Worm (Caenorhabditis elegans) whole organism, mixed stage, embryonic: Measurements from ENCODE around the gene C17H12.11.

Source experiments
- M03D4.4 ChIP-seq: sonication (generic microtip); optimal IDR thresholded peaks from 2 replicates; lab custom pipeline; 2017; ENCODE audit warnings: mild to moderate bottlenecking, missing genetic modification characterization, missing compliant biosample characterization
- bed-3 ChIP-seq: fragments of 200-800 bp; sonication (Bioruptor generic); optimal IDR thresholded peaks from 3 replicates; lab custom pipeline; 2018; ENCODE audit warnings: mild to moderate bottlenecking, missing genetic modification characterization, moderate library complexity, missing compliant biosample characterization
- blmp-1 ChIP-seq: fragments of 150-350 bp; optimal IDR thresholded peaks from 2 replicates; lab custom pipeline; 2014; ENCODE audit warnings: missing biosample characterization, missing genetic modification characterization
- ceh-39 ChIP-seq: fragments of 150-350 bp; optimal IDR thresholded peaks from 2 replicates; lab custom pipeline; 2014; ENCODE audit warnings: missing biosample characterization, missing genetic modification characterization
- ceh-43 ChIP-seq: fragments of 200-800 bp; sonication (Bioruptor generic); optimal IDR thresholded peaks from 2 replicates; lab custom pipeline; 2018; ENCODE audit warnings: mild to moderate bottlenecking, missing genetic modification characterization, moderate library complexity, missing compliant biosample characterization
- ceh-83 ChIP-seq: fragments of 200-800 bp; sonication (Bioruptor generic); optimal IDR thresholded peaks from 2 replicates; lab custom pipeline; 2018; ENCODE audit warnings: mild to moderate bottlenecking, missing genetic modification characterization, missing compliant biosample characterization
- ces-1 ChIP-seq: fragments of 150-350 bp; optimal IDR thresholded peaks from 2 replicates; lab custom pipeline; 2014; ENCODE audit warnings: missing biosample characterization, missing genetic modification reagents, missing genetic modification characterization
- cnd-1 ChIP-seq: fragments of 200-800 bp; sonication (Bioruptor generic); optimal IDR thresholded peaks from 2 replicates; lab custom pipeline; 2018; ENCODE audit warnings: mild to moderate bottlenecking, missing genetic modification characterization, missing compliant biosample characterization
- drap-1 ChIP-seq: fragments of 200-800 bp; sonication (Bioruptor generic); optimal IDR thresholded peaks from 3 replicates; lab custom pipeline; 2018; ENCODE audit warnings: mild to moderate bottlenecking, missing genetic modification characterization, missing compliant biosample characterization
- elt-1 ChIP-seq: sonication (generic microtip); optimal IDR thresholded peaks from 2 replicates; lab custom pipeline; 2017; ENCODE audit warnings: missing genetic modification characterization, mild to moderate bottlenecking, missing compliant biosample characterization, antibody characterized with exemption, moderate library complexity, borderline replicate concordance; ENCODE audit not compliant: insufficient read depth
- elt-3 ChIP-seq: fragments of 150-350 bp; optimal IDR thresholded peaks from 2 replicates; lab custom pipeline; 2014; ENCODE audit warnings: missing biosample characterization, missing genetic modification characterization
- flh-1 ChIP-seq: fragments of 200-800 bp; sonication (Bioruptor generic); optimal IDR thresholded peaks from 2 replicates; lab custom pipeline; 2018; ENCODE audit warnings: mild to moderate bottlenecking, missing genetic modification characterization, moderate library complexity, missing compliant biosample characterization
- ham-2 ChIP-seq: fragments of 200-800 bp; sonication (Bioruptor generic); optimal IDR thresholded peaks from 2 replicates; lab custom pipeline; 2018; ENCODE audit warnings: mild to moderate bottlenecking, missing genetic modification characterization, missing compliant biosample characterization
- hlh-1 ChIP-seq: fragments of 150-350 bp; optimal IDR thresholded peaks from 2 replicates; lab custom pipeline; 2014; ENCODE audit warnings: missing biosample characterization, missing genetic modification reagents, missing genetic modification characterization
- lin-13 ChIP-seq: fragments of 150-350 bp; optimal IDR thresholded peaks from 2 replicates; lab custom pipeline; 2014; ENCODE audit warnings: missing biosample characterization, missing genetic modification characterization
- lin-32 ChIP-seq: fragments of 200-800 bp; sonication (Bioruptor generic); optimal IDR thresholded peaks from 2 replicates; lab custom pipeline; 2018; ENCODE audit warnings: mild to moderate bottlenecking, missing genetic modification characterization, missing compliant biosample characterization
- lsy-2 ChIP-seq: fragments of 150-350 bp; optimal IDR thresholded peaks from 2 replicates; lab custom pipeline; 2014; ENCODE audit warnings: missing biosample characterization, missing genetic modification characterization
- mab-5 ChIP-seq: fragments of 150-350 bp; optimal IDR thresholded peaks from 2 replicates; lab custom pipeline; 2014; ENCODE audit warnings: missing biosample characterization, missing genetic modification characterization
- mep-1 ChIP-seq: fragments of 150-350 bp; optimal IDR thresholded peaks from 2 replicates; lab custom pipeline; 2017; ENCODE audit warnings: missing biosample characterization, missing genetic modification reagents, missing genetic modification characterization, inconsistent platforms
- mls-2 ChIP-seq: sonication (generic microtip); optimal IDR thresholded peaks from 2 replicates; lab custom pipeline; 2016; ENCODE audit warnings: mild to moderate bottlenecking, missing genetic modification characterization, moderate library complexity, missing compliant biosample characterization
- nhr-12 ChIP-seq: fragments of 150-350 bp; optimal IDR thresholded peaks from 2 replicates; lab custom pipeline; 2014; ENCODE audit warnings: missing biosample characterization, missing genetic modification characterization
- nhr-2 ChIP-seq: fragments of 150-350 bp; optimal IDR thresholded peaks from 2 replicates; lab custom pipeline; 2014; ENCODE audit warnings: missing biosample characterization, missing genetic modification characterization
- nhr-237 ChIP-seq: fragments of 150-350 bp; optimal IDR thresholded peaks from 2 replicates; lab custom pipeline; 2014; ENCODE audit warnings: missing biosample characterization, missing genetic modification characterization
- nhr-28 ChIP-seq: fragments of 150-350 bp; optimal IDR thresholded peaks from 2 replicates; lab custom pipeline; 2014; ENCODE audit warnings: missing biosample characterization, missing genetic modification characterization
- nhr-76 ChIP-seq: sonication (generic microtip); optimal IDR thresholded peaks from 2 replicates; lab custom pipeline; 2017; ENCODE audit warnings: missing biosample characterization, missing genetic modification characterization
- pha-4 ChIP-seq: fragments of 150-350 bp; optimal IDR thresholded peaks from 2 replicates; lab custom pipeline; 2018; ENCODE audit warnings: missing biosample characterization, missing genetic modification reagents, missing genetic modification characterization
- sem-2 ChIP-seq: fragments of 200-800 bp; sonication (Bioruptor generic); optimal IDR thresholded peaks from 2 replicates; lab custom pipeline; 2018; ENCODE audit warnings: mild to moderate bottlenecking, missing genetic modification characterization, missing compliant biosample characterization
- sptf-1 ChIP-seq: sonication (generic microtip); optimal IDR thresholded peaks from 2 replicates; lab custom pipeline; 2017; ENCODE audit warnings: mild to moderate bottlenecking, missing genetic modification characterization, moderate library complexity, missing compliant biosample characterization
- tbx-8 ChIP-seq: fragments of 200-800 bp; sonication (Bioruptor generic); optimal IDR thresholded peaks from 2 replicates; lab custom pipeline; 2018; ENCODE audit warnings: mild to moderate bottlenecking, missing genetic modification characterization, moderate library complexity, missing compliant biosample characterization
- unc-120 ChIP-seq: sonication (generic microtip); optimal IDR thresholded peaks from 2 replicates; lab custom pipeline; 2017; ENCODE audit warnings: missing genetic modification characterization, missing compliant biosample characterization; ENCODE audit not compliant: poor library complexity, severe bottlenecking
- unc-39 ChIP-seq: fragments of 150-350 bp; optimal IDR thresholded peaks from 2 replicates; lab custom pipeline; 2014; ENCODE audit warnings: missing biosample characterization, missing genetic modification characterization
- unc-62 ChIP-seq: fragments of 150-350 bp; optimal IDR thresholded peaks from 2 replicates; lab custom pipeline; 2014; ENCODE audit warnings: missing biosample characterization, missing genetic modification reagents, missing genetic modification characterization
- zip-8 ChIP-seq: fragments of 150-350 bp; optimal IDR thresholded peaks from 2 replicates; lab custom pipeline; 2014; ENCODE audit warnings: missing biosample characterization, missing genetic modification characterization
- ztf-11 ChIP-seq: fragments of 150-350 bp; optimal IDR thresholded peaks from 2 replicates; lab custom pipeline; 2014; ENCODE audit warnings: missing biosample characterization, missing genetic modification characterization

The C17H12.11 gene

ce11 chrIV:6809756-6810155 lies 7.6 kb downstream of the C17H12.11 start:
- TF ChIP-seq mep-1 (tag; lab: Kevin White, UChicago) (peak; percentile 20), sptf-1 (tag; lab: Kevin White, UChicago) (peak; percentile 6), nhr-28 (no peak), elt-3 (tag; lab: Kevin White, UChicago) (no peak), tbx-8 (GFP tag; lab: Kevin White, UChicago) (no peak), ham-2 (GFP tag; lab: Kevin White, UChicago) (peak; percentile 54), drap-1 (peak; percentile 27), mab-5 (tag; lab: Kevin White, UChicago) (no peak), ceh-43 (GFP tag; lab: Kevin White, UChicago) (no peak), nhr-237 (no peak), ztf-11 (tag; lab: Kevin White, UChicago) (no peak), bed-3 (GFP tag; lab: Kevin White, UChicago) (no peak), zip-8 (tag; lab: Kevin White, UChicago) (no peak), hlh-1 (tag; lab: Kevin White, UChicago) (no peak), unc-39 (tag; lab: Kevin White, UChicago) (no peak), elt-1 (no peak), mls-2 (tag; lab: Kevin White, UChicago) (no peak), M03D4.4 (tag; lab: Kevin White, UChicago) (no peak), unc-62 (GFP tag; lab: Kevin White, UChicago) (no peak), flh-1 (GFP tag; lab: Kevin White, UChicago) (no peak), ceh-83 (no peak), nhr-2 (tag; lab: Kevin White, UChicago) (no peak), lin-13 (no peak), pha-4 (tag; lab: Kevin White, UChicago) (no peak), ces-1 (GFP tag; lab: Kevin White, UChicago) (peak; percentile 63)
- TF ChIP-seq, all 35 proteins: peak for 5

- no peak for TF ChIP-seq M03D4.4 (tag; lab: Kevin White, UChicago)
- no peak for TF ChIP-seq zip-8 (tag; lab: Kevin White, UChicago)
- no peak for TF ChIP-seq sptf-1 (tag; lab: Kevin White, UChicago)
- TF ChIP-seq ceh-83 = no peak
- no peak for TF ChIP-seq elt-3 (tag; lab: Kevin White, UChicago)
- no peak for TF ChIP-seq nhr-12 (tag; lab: Kevin White, UChicago)
- no peak for TF ChIP-seq flh-1 (GFP tag; lab: Kevin White, UChicago)
- TF ChIP-seq mls-2 (tag; lab: Kevin White, UChicago) = no peak
- TF ChIP-seq nhr-76 (tag; lab: Kevin White, UChicago) = no peak
These were observed 9.6 kb downstream of the C17H12.11 start, which contains the start of gene ceh-48 for ce11 chrIV:6811808-6812207. TSS of gene ceh-48 (plus strand) at chrIV:6812108.

ce11 chrIV:6817554-6817953 lies 15.4 kb downstream of the C17H12.11 start, which contains the start of gene C17H12.5:
TSS of gene C17H12.5 (minus strand) at chrIV:6817654.
- TF ChIP-seq hlh-1 (tag; lab: Kevin White, UChicago) = no peak
- TF ChIP-seq unc-39 (tag; lab: Kevin White, UChicago) = no peak

- TF ChIP-seq ces-1 (GFP tag; lab: Kevin White, UChicago) (no peak), bed-3 (GFP tag; lab: Kevin White, UChicago) (no peak), lsy-2 (tag; lab: Kevin White, UChicago) (no peak)
- TF ChIP-seq, all 35 proteins: peak for 0
These were observed 16.2 kb downstream of the C17H12.11 start, which contains the start of gene C17H12.8 for ce11 chrIV:6818369-6818768. TSS of gene C17H12.8 (plus strand) at chrIV:6818703.

ce11 chrIV:6821709-6822108 lies 19.5 kb downstream of the C17H12.11 start:
- TF ChIP-seq lin-13 (no peak), ces-1 (GFP tag; lab: Kevin White, UChicago) (no peak), elt-3 (tag; lab: Kevin White, UChicago) (no peak), flh-1 (GFP tag; lab: Kevin White, UChicago) (no peak), ceh-83 (no peak), lsy-2 (tag; lab: Kevin White, UChicago) (no peak)

ce11 chrIV:6822406-6822805 lies 20.2 kb downstream of the C17H12.11 start, which contains the start of gene C17H12.6:
TSS of gene C17H12.6 (minus strand) at chrIV:6822506.
- TF ChIP-seq mls-2 (tag; lab: Kevin White, UChicago) (no peak), pha-4 (tag; lab: Kevin White, UChicago) (no peak), ces-1 (GFP tag; lab: Kevin White, UChicago) (no peak), cnd-1 (tag; lab: Kevin White, UChicago) (no peak), sem-2 (GFP tag; lab: Kevin White, UChicago) (no peak), unc-39 (tag; lab: Kevin White, UChicago) (no peak), zip-8 (tag; lab: Kevin White, UChicago) (no peak), mab-5 (tag; lab: Kevin White, UChicago) (no peak), lin-32 (no peak), bed-3 (GFP tag; lab: Kevin White, UChicago) (no peak), ceh-39 (tag; lab: Kevin White, UChicago) (no peak), lin-13 (no peak), ceh-83 (no peak), unc-120 (no peak), tbx-8 (GFP tag; lab: Kevin White, UChicago) (no peak), nhr-12 (tag; lab: Kevin White, UChicago) (no peak), elt-3 (tag; lab: Kevin White, UChicago) (no peak), nhr-28 (no peak), flh-1 (GFP tag; lab: Kevin White, UChicago) (no peak), blmp-1 (tag; lab: Kevin White, UChicago) (no peak)
